Worm (Caenorhabditis elegans): Measurements from ENCODE around the gene F15B10.3.
A peak's percentile ranks its signal among the peaks of the same experiment; 100 is the strongest.

Gene F15B10.3

ce11 chrIV:6631704-6632272 is 29.3 kb downstream of the F15B10.3 start, which contains the start of the genes cest-5.1 and C01B10.9 (continued):
- TF ChIP-seq madf-9 (GFP tag; conservative IDR thresholded peaks at IDR 0.05) (0 out of 2 replicates have a peak, but pooled peaks have one; percentile 31), skn-1 (tag; optimal IDR thresholded peaks at IDR 0.05) (no peak), aly-2 (tag; optimal IDR thresholded peaks at IDR 0.05) (no peak), zip-2 (tag; optimal IDR thresholded peaks at IDR 0.05) (peak; percentile 4), lin-38 (GFP tag; IDR thresholded peaks at IDR 0.05) (peak; percentile 74), zfp-3 (GFP tag; conservative IDR thresholded peaks at IDR 0.05) (no peak), ceh-20 (GFP tag; IDR thresholded peaks at IDR 0.05) (no peak), dpl-1 (GFP tag; optimal IDR thresholded peaks at IDR 0.05) (peak; percentile 95), daf-16 (GFP tag; optimal IDR thresholded peaks at IDR 0.05) (peak in 1 of 2 experiments; percentile 7), daf-16 (tag; optimal IDR thresholded peaks at IDR 0.05) (peak; percentile 59), snpc-4 (tag; optimal IDR thresholded peaks at IDR 0.05) (peak; percentile 12), dmd-9 (GFP tag; IDR thresholded peaks at IDR 0.05) (no peak; the same call in 1 of the 2 replicates), nhr-6 (tag; optimal IDR thresholded peaks at IDR 0.05) (no peak), zag-1 (tag; optimal IDR thresholded peaks at IDR 0.05) (no peak), ztf-11 (tag; optimal IDR thresholded peaks at IDR 0.05) (no peak)

ce11 chrIV:6634789-6635188 is 32.3 kb downstream of the F15B10.3 start, which contains the start of gene metl-13:
TSS of gene metl-13 (plus strand) at chrIV:6635089.
- TF ChIP-seq mdl-1 (tag; optimal IDR thresholded peaks at IDR 0.05): no peak
- 0 out of 2 replicates have a peak, but pooled peaks have one; percentile 24 for TF ChIP-seq lin-38 (GFP tag; IDR thresholded peaks at IDR 0.05)
- TF ChIP-seq hlh-11 (tag; optimal IDR thresholded peaks at IDR 0.05): no peak
- no peak for TF ChIP-seq daf-16 (GFP tag; optimal IDR thresholded peaks at IDR 0.05)
- TF ChIP-seq daf-16 (tag; optimal IDR thresholded peaks at IDR 0.05): no peak
- no peak for TF ChIP-seq mes-2 (tag; optimal IDR thresholded peaks at IDR 0.05; ENCODE audit: poor library complexity, severe bottlenecking)

ce11 chrIV:6638256-6638655 is 35.8 kb downstream of the F15B10.3 start, which contains the start of gene C01B10.7:
TSS of gene C01B10.7 (plus strand) at chrIV:6638556.
- TF ChIP-seq unc-130 (GFP tag; optimal IDR thresholded peaks at IDR 0.05): no peak
- TF ChIP-seq D1046.2 (GFP tag; IDR thresholded peaks at IDR 0.05): no peak

- TF ChIP-seq R02D3.7 (tag; optimal IDR thresholded peaks at IDR 0.05) (no peak), arid-1 (GFP tag; conservative IDR thresholded peaks at IDR 0.05) (no peak), lin-1 (GFP tag; IDR thresholded peaks at IDR 0.05) (no peak), nhr-76 (tag; optimal IDR thresholded peaks at IDR 0.05) (no peak), pqm-1 (tag; optimal IDR thresholded peaks at IDR 0.05) (peak; percentile 34), set-16 (GFP tag; IDR thresholded peaks at IDR 0.05) (no peak)
Observed at ce11 chrIV:6639880-6640279, 37.4 kb downstream of the F15B10.3 start, which contains the start of gene C01B10.6. TSS of gene C01B10.6 (plus strand) at chrIV:6640180.

ce11 chrIV:6645867-6646655 is 43.6 kb downstream of the F15B10.3 start, which contains the start of gene hil-7:
TSS of gene hil-7 (plus strand) at chrIV:6646312.
- TF ChIP-seq ceh-28 (tag; optimal IDR thresholded peaks at IDR 0.05) (no peak), aha-1 (tag) (peak; percentile 19), hlh-30 (tag; optimal IDR thresholded peaks at IDR 0.05; ENCODE audit: insufficient read depth) (peak; percentile 81), cey-2 (tag; optimal IDR thresholded peaks at IDR 0.05; ENCODE audit: borderline replicate concordance, insufficient read depth) (no peak), zfp-2 (tag; optimal IDR thresholded peaks at IDR 0.05) (no peak), mep-1 (tag; optimal IDR thresholded peaks at IDR 0.05) (peak; percentile 62), nhr-28 (tag; optimal IDR thresholded peaks at IDR 0.05) (peak; percentile 3), dve-1 (tag; optimal IDR thresholded peaks at IDR 0.05; ENCODE audit: insufficient read depth) (peak; percentile 35), unc-62 (GFP tag; optimal IDR thresholded peaks at IDR 0.05 in 1 of 2) (peak in 1 of 2 experiments; percentile 70), unc-62 (tag; optimal IDR thresholded peaks at IDR 0.05) (no peak), lsy-2 (tag; optimal IDR thresholded peaks at IDR 0.05) (peak in 1 of 2 experiments; percentile 35), nhr-111 (GFP tag; optimal IDR thresholded peaks at IDR 0.05) (no peak), madf-9 (GFP tag; conservative IDR thresholded peaks at IDR 0.05) (no peak), hlh-11 (tag; optimal IDR thresholded peaks at IDR 0.05) (peak; percentile 47)
